Fruit fly (Drosophila melanogaster): ENCODE measurements around the gene EMC2B.
A peak's percentile ranks its signal among the peaks of the same experiment; 100 is the strongest.

The EMC2B gene

DNA sequence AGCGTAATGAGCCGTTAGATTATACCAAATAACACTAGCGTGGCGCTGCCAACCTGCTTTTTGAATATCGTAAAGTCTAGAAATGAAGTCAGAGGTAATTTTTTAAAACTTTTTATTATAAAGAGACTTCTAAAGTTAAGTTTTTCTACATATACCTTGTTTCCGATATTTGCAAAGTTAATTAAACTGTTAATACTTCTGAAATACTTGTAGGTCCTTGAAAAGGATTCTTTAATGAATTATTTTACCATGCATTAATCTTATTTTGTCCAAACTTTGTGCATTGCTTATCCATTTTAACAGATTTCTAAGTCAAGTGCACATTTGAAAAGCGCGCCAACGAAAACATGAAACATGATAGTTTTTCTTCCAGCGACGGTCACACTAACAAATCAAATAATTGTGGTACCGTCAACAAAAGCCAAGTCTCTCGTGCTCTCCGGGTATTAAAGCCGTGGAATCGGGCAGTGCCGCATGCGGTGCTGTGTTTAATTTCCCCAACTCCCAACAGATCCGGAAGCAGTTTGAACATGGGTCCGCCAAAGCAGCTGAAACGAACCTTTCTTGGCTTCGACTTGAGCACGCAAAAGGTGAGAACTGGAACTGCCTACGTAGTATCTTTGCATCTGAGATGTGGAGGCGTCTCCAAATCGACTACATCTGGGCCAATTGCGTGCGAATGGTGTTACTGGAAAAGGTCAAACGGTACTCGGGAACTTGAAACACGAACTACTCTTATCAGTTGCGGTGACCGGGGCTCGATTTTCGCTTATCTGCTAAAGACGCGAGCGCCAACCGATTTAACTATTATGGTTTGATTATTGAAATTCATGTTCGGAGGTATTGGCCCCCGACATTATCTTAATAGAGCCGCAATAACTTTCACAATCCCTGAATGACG is 4.6 kb upstream of the EMC2B start, which contains the start of the genes EMC2A and CG3534 (continued):
- TF ChIP-seq Myb (GFP tag; optimal IDR thresholded peaks at IDR 0.05) (peak; percentile 37), Nf-YC (tag; optimal IDR thresholded peaks at IDR 0.05) (peak; percentile 25), CG31224 (GFP tag; IDR thresholded peaks at IDR 0.05) (no peak), CG11696 (GFP tag; IDR thresholded peaks at IDR 0.05) (no peak), CG18599 (GFP tag; optimal IDR thresholded peaks at IDR 0.05) (no peak), CG12071 (GFP tag; optimal IDR thresholded peaks at IDR 0.05) (no peak), CG9797 (GFP tag; optimal IDR thresholded peaks at IDR 0.05) (peak; percentile 69), BEAF-32 (GFP tag; optimal IDR thresholded peaks at IDR 0.05) (peak; percentile 10), CG7357 (GFP tag; IDR thresholded peaks at IDR 0.05) (no peak), Fer1 (GFP tag; optimal IDR thresholded peaks at IDR 0.05) (no peak), CG12299 (tag; optimal IDR thresholded peaks at IDR 0.05) (no peak), seq (GFP tag; IDR thresholded peaks at IDR 0.05) (no peak), CG18262 (tag; optimal IDR thresholded peaks at IDR 0.05) (peak; percentile 49), Drgx (GFP tag; IDR thresholded peaks at IDR 0.05) (0 out of 2 replicates have a peak, but pooled peaks have one; percentile 31), gsb-n (tag; optimal IDR thresholded peaks at IDR 0.05) (no peak), CG17385 (GFP tag; optimal IDR thresholded peaks at IDR 0.05) (no peak), D19A (tag; optimal IDR thresholded peaks at IDR 0.05) (peak; percentile 37), CG3281 (GFP tag; optimal IDR thresholded peaks at IDR 0.05) (no peak), CG17361 (GFP tag; IDR thresholded peaks at IDR 0.05) (no peak; the same call in 2 of the 3 replicates), Meics (GFP tag; optimal IDR thresholded peaks at IDR 0.05) (peak; percentile 33), dan (GFP tag; IDR thresholded peaks at IDR 0.05) (no peak), CG11247 (GFP tag; IDR thresholded peaks at IDR 0.05) (no peak), exex (tag; optimal IDR thresholded peaks at IDR 0.05) (peak; percentile 53), CG4617 (GFP tag; optimal IDR thresholded peaks at IDR 0.05; ENCODE audit: borderline replicate concordance) (peak; percentile 15), CG8924 (tag; optimal IDR thresholded peaks at IDR 0.05) (no peak), dpn (GFP tag; optimal IDR thresholded peaks at IDR 0.05) (peak in 1 of 2 experiments; percentile 44), tup (GFP tag; optimal IDR thresholded peaks at IDR 0.05) (no peak), CG31388 (GFP tag; optimal IDR thresholded peaks at IDR 0.05) (no peak), CG7839 (tag; optimal IDR thresholded peaks at IDR 0.05) (peak; percentile 54), sens (GFP tag) (peak; percentile 86), rib (GFP tag; IDR thresholded peaks at IDR 0.05) (no peak), Hmx (GFP tag; optimal IDR thresholded peaks at IDR 0.05) (peak; percentile 42), hkb (optimal IDR thresholded peaks at IDR 0.05) (no peak), hkb (GFP tag; IDR thresholded peaks at IDR 0.05) (peak; percentile 4), Dip3 (GFP tag; optimal IDR thresholded peaks at IDR 0.05) (peak; percentile 32), nom (GFP tag; optimal IDR thresholded peaks at IDR 0.05) (no peak), row (GFP tag; IDR thresholded peaks at IDR 0.05) (no peak), p53 (GFP tag; optimal IDR thresholded peaks at IDR 0.05) (peak; percentile 10), Hmr (GFP tag; optimal IDR thresholded peaks at IDR 0.05) (peak; percentile 22), corto (GFP tag; optimal IDR thresholded peaks at IDR 0.05) (no peak), Eip74EF (GFP tag; optimal IDR thresholded peaks at IDR 0.05) (peak in 1 of 2 experiments; percentile 56), unc-4 (GFP tag; IDR thresholded peaks at IDR 0.05; ENCODE audit: partially characterized antibody) (0 out of 2 replicates have a peak, but pooled peaks have one; percentile 14), wdn (GFP tag; IDR thresholded peaks at IDR 0.05) (no peak), CG1233 (GFP tag; optimal IDR thresholded peaks at IDR 0.05) (no peak), CG1603 (tag; optimal IDR thresholded peaks at IDR 0.05) (peak; percentile 21), h (optimal IDR thresholded peaks at IDR 0.05) (no peak), CG2678 (tag; optimal IDR thresholded peaks at IDR 0.05) (peak; percentile 53), CG9215 (GFP tag; IDR thresholded peaks at IDR 0.05) (0 out of 2 replicates have a peak, but pooled peaks have one; percentile 20), ranshi (GFP tag; IDR thresholded peaks at IDR 0.05) (0 out of 2 replicates have a peak, but pooled peaks have one; percentile 47)
